Worm (Caenorhabditis elegans) whole organism, L3 larva: ENCODE results near the gene ptr-1.

ENCODE experiments used
- lin-39 ChIP-seq: fragments of 150-350 bp; optimal IDR thresholded peaks from 2 replicates; lab custom pipeline; 2018; ENCODE audit warnings: missing biosample characterization, missing genetic modification reagents, missing genetic modification characterization
- nhr-237 ChIP-seq: fragments of 150-350 bp; optimal IDR thresholded peaks from 2 replicates; lab custom pipeline; 2014; ENCODE audit warnings: missing biosample characterization, missing genetic modification characterization
- nhr-25 ChIP-seq: sonication (generic microtip); optimal IDR thresholded peaks from 2 replicates; lab custom pipeline; 2017; ENCODE audit warnings: missing biosample characterization, missing genetic modification characterization
- pha-4 ChIP-seq: fragments of 150-350 bp; optimal IDR thresholded peaks from 2 replicates; lab custom pipeline; 2014; ENCODE audit warnings: missing biosample characterization, missing genetic modification reagents, missing genetic modification characterization
- pqm-1 ChIP-seq: fragments of 150-350 bp; optimal IDR thresholded peaks from 2 replicates; lab custom pipeline; 2017; ENCODE audit warnings: missing biosample characterization, missing genetic modification characterization, inconsistent platforms
- ztf-4 ChIP-seq: fragments of 150-350 bp; optimal IDR thresholded peaks from 2 replicates; lab custom pipeline; 2014; ENCODE audit warnings: missing biosample characterization, missing genetic modification characterization

- TF ChIP-seq nhr-25 (tag; lab: Kevin White, UChicago) (peak; percentile 86), nhr-237 (tag; lab: Kevin White, UChicago) (no peak), pha-4 (tag; lab: Kevin White, UChicago) (no peak), ztf-4 (tag; lab: Kevin White, UChicago) (no peak), pqm-1 (tag; lab: Kevin White, UChicago) (no peak), lin-39 (no peak)
Measured at ce11 chrV:9165073-9165699, 16.3 kb downstream of the ptr-1 start, which contains the start of gene col-10.
